Fruit fly (Drosophila melanogaster) whole organism, prepupa: ENCODE results near the gene CG31867.

Experiments
- CG32006 ChIP-seq: fragments of 200-800 bp; sonication (Bioruptor generic); optimal IDR thresholded peaks from 3 replicates; lab custom pipeline; 2017; ENCODE audit warnings: missing biosample characterization, mild to moderate bottlenecking, missing genetic modification characterization
- CG3919 ChIP-seq: fragments of 200-800 bp; sonication (Bioruptor generic); optimal IDR thresholded peaks from 3 replicates; lab custom pipeline; 2016; ENCODE audit warnings: missing biosample characterization, missing genetic modification characterization
- CG8632 ChIP-seq: fragments of 200-800 bp; sonication (Bioruptor generic); optimal IDR thresholded peaks from 3 replicates; lab custom pipeline; 2016; ENCODE audit warnings: missing biosample characterization, missing genetic modification characterization
- Gug ChIP-seq: fragments of 200-800 bp; sonication (Bioruptor generic); IDR thresholded peaks from 2 replicates; pipeline ENCODE4 v1.3.6; 2022; ENCODE audit warnings: missing biosample characterization, missing genetic modification characterization
- OdsH ChIP-seq: fragments of 200-800 bp; sonication (Bioruptor generic); optimal IDR thresholded peaks from 3 replicates; lab custom pipeline; 2016; ENCODE audit warnings: missing biosample characterization, missing genetic modification characterization
- fd59A ChIP-seq: fragments of 200-800 bp; sonication (Bioruptor generic); optimal IDR thresholded peaks from 2 replicates; lab custom pipeline; 2017; ENCODE audit warnings: missing biosample characterization, mild to moderate bottlenecking, missing genetic modification characterization, missing genetic modification reagents
- spab ChIP-seq: fragments of 200-800 bp; sonication (Bioruptor generic); optimal IDR thresholded peaks from 2 replicates; lab custom pipeline; 2017; ENCODE audit warnings: missing biosample characterization, mild to moderate bottlenecking, missing genetic modification characterization, missing genetic modification reagents

- TF ChIP-seq fd59A: no peak
- TF ChIP-seq CG3919 (GFP tag; lab: Kevin White, UChicago): no peak
- no peak for TF ChIP-seq CG32006 (GFP tag; lab: Kevin White, UChicago)
- no peak for TF ChIP-seq Gug (GFP tag; lab: Robert Waterston, UW)
- no peak for TF ChIP-seq OdsH
- TF ChIP-seq spab (GFP tag; lab: Kevin White, UChicago): no peak
- TF ChIP-seq CG8632 (GFP tag; lab: Kevin White, UChicago): no peak
Observed at dm6 chr2L:11130151-11131008, 14.8 kb downstream of the CG31867 start, which contains the start of the genes RfC38 and CG4751.
